Fruit fly (Drosophila melanogaster): Measurements from ENCODE around the gene CG14042.

- TF ChIP-seq Gug (GFP tag; IDR thresholded peaks at IDR 0.05) (no peak), ci (GFP tag; IDR thresholded peaks at IDR 0.05) (no peak), CG11398 (GFP tag; optimal IDR thresholded peaks at IDR 0.05) (no peak), schlank (tag; optimal IDR thresholded peaks at IDR 0.05) (no peak)
These were observed 18.0 kb downstream of the CG14042 start for dm6 chr2L:5055528-5055927.
